Fruit fly (Drosophila melanogaster) whole organism, embryonic: ENCODE data around the gene brv3.

Experiments
- Atf6 ChIP-seq: fragments of 200-800 bp; sonication (Bioruptor generic); IDR thresholded peaks from 2 replicates; pipeline ENCODE4 v1.3.6; 2022; ENCODE audit warnings: missing biosample characterization, missing genetic modification characterization
- C15 ChIP-seq: fragments of 200-800 bp; sonication (Bioruptor generic); IDR thresholded peaks from 3 replicates; pipeline ENCODE4 v1.3.6; 2022; ENCODE audit warnings: missing biosample characterization, missing genetic modification characterization
- CG10209 ChIP-seq: fragments of 200-800 bp; sonication (Bioruptor generic); optimal IDR thresholded peaks from 3 replicates; lab custom pipeline; 2017; ENCODE audit warnings: missing biosample characterization, mild to moderate bottlenecking, missing genetic modification characterization, missing genetic modification reagents
- CG10321 ChIP-seq: fragments of 200-800 bp; sonication (Bioruptor generic); IDR thresholded peaks from 2 replicates; pipeline ENCODE4 v1.3.6; 2022; ENCODE audit warnings: missing biosample characterization, missing genetic modification characterization
- CG12236 ChIP-seq: fragments of 200-800 bp; sonication (Bioruptor generic); optimal IDR thresholded peaks from 2 replicates; lab custom pipeline; 2016; ENCODE audit warnings: missing biosample characterization, missing genetic modification characterization
- CG13424 ChIP-seq: fragments of 200-800 bp; sonication (Bioruptor generic); optimal IDR thresholded peaks from 2 replicates; lab custom pipeline; 2019; ENCODE audit warnings: missing biosample characterization, mild to moderate bottlenecking, missing genetic modification characterization, moderate library complexity
- CG17385 ChIP-seq: fragments of 200-800 bp; sonication (Bioruptor generic); optimal IDR thresholded peaks from 3 replicates; lab custom pipeline; 2018; ENCODE audit warnings: missing biosample characterization, mild to moderate bottlenecking, missing genetic modification characterization
- CG18011 ChIP-seq: fragments of 200-800 bp; sonication (Bioruptor generic); optimal IDR thresholded peaks from 2 replicates; lab custom pipeline; 2017; ENCODE audit warnings: missing biosample characterization, missing genetic modification characterization, mild to moderate bottlenecking, moderate library complexity, missing genotype
- CG2199 ChIP-seq: fragments of 200-800 bp; sonication (Bioruptor generic); IDR thresholded peaks from 3 replicates; pipeline ENCODE4 v1.3.6; 2022; ENCODE audit warnings: missing biosample characterization, missing genetic modification characterization
- CG2875 ChIP-seq: fragments of 200-800 bp; sonication (Bioruptor generic); optimal IDR thresholded peaks from 2 replicates; lab custom pipeline; 2017; ENCODE audit warnings: missing biosample characterization, mild to moderate bottlenecking, missing genetic modification characterization, missing genetic modification reagents
- CG3065 ChIP-seq: fragments of 200-800 bp; sonication (Bioruptor generic); optimal IDR thresholded peaks from 2 replicates; lab custom pipeline; 2016; ENCODE audit warnings: missing biosample characterization, missing genetic modification characterization
- CG31388 ChIP-seq: fragments of 200-800 bp; sonication (Bioruptor generic); optimal IDR thresholded peaks from 2 replicates; lab custom pipeline; 2016; ENCODE audit warnings: missing biosample characterization, missing genetic modification characterization
- CG4617 ChIP-seq: fragments of 200-800 bp; sonication (Bioruptor generic); optimal IDR thresholded peaks from 3 replicates; lab custom pipeline; 2016; ENCODE audit warnings: missing biosample characterization, missing genetic modification characterization, borderline replicate concordance
- CG4820 ChIP-seq: fragments of 200-800 bp; sonication (Bioruptor generic); optimal IDR thresholded peaks from 3 replicates; lab custom pipeline; 2016; ENCODE audit warnings: missing biosample characterization, missing genetic modification characterization
- CG4854 ChIP-seq: fragments of 200-800 bp; sonication (Bioruptor generic); optimal IDR thresholded peaks from 2 replicates; lab custom pipeline; 2016; ENCODE audit warnings: missing biosample characterization, missing genetic modification characterization, inconsistent platforms
- CG5953 ChIP-seq: fragments of 200-800 bp; sonication (Bioruptor generic); IDR thresholded peaks from 2 replicates; pipeline ENCODE4 v1.3.6; 2022; ENCODE audit warnings: missing biosample characterization, missing genetic modification characterization
- CG7745 ChIP-seq: fragments of 200-800 bp; sonication (Bioruptor generic); optimal IDR thresholded peaks from 2 replicates; lab custom pipeline; 2018; ENCODE audit warnings: missing biosample characterization, mild to moderate bottlenecking, missing genetic modification characterization, moderate library complexity
- CG7928 ChIP-seq: fragments of 200-800 bp; sonication (Bioruptor generic); optimal IDR thresholded peaks from 2 replicates; lab custom pipeline; 2017; ENCODE audit warnings: missing biosample characterization, mild to moderate bottlenecking, missing genetic modification characterization
- CG9727 ChIP-seq: fragments of 200-800 bp; sonication (Bioruptor generic); optimal IDR thresholded peaks from 3 replicates; lab custom pipeline; 2017; ENCODE audit warnings: missing biosample characterization, mild to moderate bottlenecking, missing genetic modification characterization
- Deaf1 ChIP-seq: fragments of 200-800 bp; optimal IDR thresholded peaks from 3 replicates; lab custom pipeline; 2019; ENCODE audit warnings: missing biosample characterization, mild to moderate bottlenecking, missing genetic modification characterization, moderate library complexity
- Dek ChIP-seq: fragments of 200-800 bp; sonication (Bioruptor generic); optimal IDR thresholded peaks from 3 replicates; lab custom pipeline; 2019; ENCODE audit warnings: missing biosample characterization, mild to moderate bottlenecking, missing genetic modification characterization, moderate library complexity
- Doc3 ChIP-seq: fragments of 200-800 bp; sonication (Bioruptor generic); IDR thresholded peaks from 3 replicates; pipeline ENCODE4 v1.3.6; 2022; ENCODE audit warnings: missing biosample characterization, missing genetic modification characterization; ENCODE audit not compliant: partially characterized antibody
- Eip74EF ChIP-seq, 2 experiments: fragments of 200-800 bp in 1 of 2; fragments of >200 bp in 1 of 2; sonication (Bioruptor generic) in 1 of 2; optimal IDR thresholded peaks; 2 replicates each; lab custom pipeline; 2017 to 2019; ENCODE audit warnings: missing biosample characterization in 2 of 2, missing genetic modification characterization in 2 of 2, mild to moderate bottlenecking in 1 of 2, moderate library complexity in 1 of 2
- Elba2 ChIP-seq: fragments of 200-800 bp; sonication (Bioruptor generic); optimal IDR thresholded peaks from 3 replicates; lab custom pipeline; 2016; ENCODE audit warnings: missing biosample characterization, missing genetic modification characterization
- Ets65A ChIP-seq: fragments of 200-800 bp; sonication (Bioruptor generic); peaks from one replicate; lab custom pipeline; 2016; ENCODE audit warnings: missing biosample characterization, missing genetic modification characterization
- Fer3 ChIP-seq: fragments of 200-800 bp; sonication (Bioruptor generic); optimal IDR thresholded peaks from 2 replicates; lab custom pipeline; 2018; ENCODE audit warnings: missing biosample characterization, mild to moderate bottlenecking, missing genetic modification characterization, moderate library complexity
- HmgZ ChIP-seq: fragments of 200-800 bp; sonication (Bioruptor generic); optimal IDR thresholded peaks from 2 replicates; lab custom pipeline; 2018; ENCODE audit warnings: missing biosample characterization, mild to moderate bottlenecking, missing genetic modification characterization
- Hmr ChIP-seq: fragments of 200-800 bp; sonication (Bioruptor generic); optimal IDR thresholded peaks from 3 replicates; lab custom pipeline; 2017; ENCODE audit warnings: mild to moderate bottlenecking, missing biosample characterization, missing genetic modification reagents, missing genetic modification characterization
- Hr78 ChIP-seq, 2 experiments: fragments of 200-800 bp in 1 of 2; fragments of >200 bp in 1 of 2; sonication (Bioruptor generic) in 1 of 2; optimal IDR thresholded peaks; 2 replicates each; lab custom pipeline; 2017 to 2019; ENCODE audit warnings: missing biosample characterization in 2 of 2, missing genetic modification characterization in 2 of 2, mild to moderate bottlenecking in 1 of 2, moderate library complexity in 1 of 2
- MBD-R2 ChIP-seq: fragments of 200-800 bp; sonication (Bioruptor generic); IDR thresholded peaks from 2 replicates; pipeline ENCODE4 v1.3.6; 2022; ENCODE audit warnings: missing biosample characterization, missing genetic modification characterization
- Max ChIP-seq: fragments of 200-800 bp; sonication (Bioruptor generic); optimal IDR thresholded peaks from 2 replicates; lab custom pipeline; 2016; ENCODE audit warnings: missing biosample characterization, mild to moderate bottlenecking, missing genetic modification characterization
- Med ChIP-seq: fragments of 200-800 bp; sonication (Bioruptor generic); peaks from one replicate; lab custom pipeline; 2016; ENCODE audit warnings: missing biosample characterization, missing genetic modification characterization, mild to moderate bottlenecking, inconsistent platforms, moderate library complexity
- Rfx ChIP-seq: fragments of 200-800 bp; sonication (Bioruptor generic); IDR thresholded peaks from 2 replicates; pipeline ENCODE4 v1.3.6; 2022; ENCODE audit warnings: missing biosample characterization, missing genetic modification characterization
- Sox100B ChIP-seq: fragments of 200-800 bp; sonication (Bioruptor generic); optimal IDR thresholded peaks from 3 replicates; lab custom pipeline; 2018; ENCODE audit warnings: missing biosample characterization, mild to moderate bottlenecking, missing genetic modification characterization
- Sry-δ ChIP-seq: fragments of 200-800 bp; sonication (Bioruptor generic); optimal IDR thresholded peaks from 2 replicates; lab custom pipeline; 2016; ENCODE audit warnings: missing biosample characterization, missing genetic modification characterization
- Taf1 ChIP-seq: fragments of 200-800 bp; sonication (Bioruptor generic); IDR thresholded peaks from 2 replicates; pipeline ENCODE4 v1.3.6; 2022; ENCODE audit warnings: missing biosample characterization, missing genetic modification characterization
- crp ChIP-seq, 2 experiments: fragments of 200-800 bp; sonication (Bioruptor generic); optimal IDR thresholded peaks; 2 replicates in 1 of 2; 3 replicates in 1 of 2; lab custom pipeline; 2017; ENCODE audit warnings: missing biosample characterization in 2 of 2, missing genetic modification characterization in 2 of 2, mild to moderate bottlenecking in 1 of 2, moderate library complexity in 1 of 2
- danr ChIP-seq: fragments of 200-800 bp; sonication (Bioruptor generic); IDR thresholded peaks from 2 replicates; pipeline ENCODE4 v1.3.6; 2022; ENCODE audit warnings: missing biosample characterization, missing genetic modification characterization
- dati ChIP-seq: fragments of 200-800 bp; sonication (Bioruptor generic); IDR thresholded peaks from 2 replicates; pipeline ENCODE4 v1.3.6; 2022; ENCODE audit warnings: missing biosample characterization, missing genetic modification characterization
- dpn ChIP-seq, 2 experiments: fragments of 200-800 bp; sonication (Bioruptor generic); optimal IDR thresholded peaks; 3 replicates each; lab custom pipeline; 2016; ENCODE audit warnings: missing biosample characterization in 2 of 2, missing genetic modification characterization in 2 of 2
- ems ChIP-seq: fragments of 200-800 bp; sonication (Bioruptor generic); optimal IDR thresholded peaks from 3 replicates; lab custom pipeline; 2016; ENCODE audit warnings: missing biosample characterization, missing genetic modification characterization
- gem ChIP-seq: fragments of 200-800 bp; sonication (Bioruptor generic); optimal IDR thresholded peaks from 2 replicates; lab custom pipeline; 2019; ENCODE audit warnings: missing biosample characterization, mild to moderate bottlenecking, missing genetic modification characterization, moderate library complexity
- hth ChIP-seq: fragments of >200 bp; optimal IDR thresholded peaks from 2 replicates; lab custom pipeline; 2017; ENCODE audit warnings: inconsistent platforms
- lbe ChIP-seq: fragments of 200-800 bp; sonication (Bioruptor generic); optimal IDR thresholded peaks from 2 replicates; lab custom pipeline; 2016; ENCODE audit warnings: missing biosample characterization, mild to moderate bottlenecking, missing genetic modification characterization
- maf-S ChIP-seq: fragments of 200-800 bp; sonication (Bioruptor generic); optimal IDR thresholded peaks from 2 replicates; lab custom pipeline; 2016; ENCODE audit warnings: missing biosample characterization, missing genetic modification characterization
- sim ChIP-seq: fragments of 200-800 bp; sonication (Bioruptor generic); IDR thresholded peaks from 2 replicates; pipeline ENCODE4 v1.3.6; 2022; ENCODE audit warnings: missing biosample characterization, missing genetic modification characterization
- sima ChIP-seq: fragments of 200-800 bp; sonication (Bioruptor generic); optimal IDR thresholded peaks from 2 replicates; lab custom pipeline; 2016; ENCODE audit warnings: missing biosample characterization, missing genetic modification characterization
- slp2 ChIP-seq: fragments of 200-800 bp; sonication (Bioruptor generic); optimal IDR thresholded peaks from 2 replicates; lab custom pipeline; 2016; ENCODE audit warnings: missing biosample characterization, missing genetic modification characterization
- tll ChIP-seq, 2 experiments: fragments of 200-800 bp in 1 of 2; fragments of >200 bp in 1 of 2; sonication (Bioruptor generic) in 1 of 2; optimal IDR thresholded peaks; 2 replicates each; lab custom pipeline; 2017 to 2019; ENCODE audit warnings: missing biosample characterization in 2 of 2, missing genetic modification characterization in 2 of 2, mild to moderate bottlenecking in 1 of 2, moderate library complexity in 1 of 2
- unpg ChIP-seq: fragments of 200-800 bp; sonication (Bioruptor generic); optimal IDR thresholded peaks from 3 replicates; lab custom pipeline; 2018; ENCODE audit warnings: missing biosample characterization, mild to moderate bottlenecking, missing genetic modification characterization, moderate library complexity

The brv3 gene

DNA sequence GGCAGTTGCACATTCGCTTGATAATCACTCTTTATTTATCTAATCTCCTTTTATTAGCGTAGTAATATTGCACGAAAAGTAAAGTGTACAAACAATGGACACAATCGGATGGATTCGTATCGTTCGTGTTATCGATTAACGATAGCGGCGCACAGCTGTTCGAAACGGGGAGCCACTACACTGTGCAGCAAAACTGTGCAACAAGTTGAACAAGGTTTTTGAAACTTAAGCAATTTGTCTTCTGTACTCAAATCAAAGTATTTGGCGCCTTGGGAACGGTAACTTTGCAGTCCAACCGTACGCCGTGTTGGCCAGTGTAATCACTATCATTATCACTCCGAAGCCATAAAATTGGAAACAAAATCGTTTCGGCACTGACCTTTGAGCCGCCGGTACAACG, 4.7 kb downstream of the brv3 start, which contains the start of the genes Tsp3A and Seipin (continued):
- TF ChIP-seq Atf6 (GFP tag; lab: Robert Waterston, UW) (peak; percentile 89), Deaf1 (tag; lab: Kevin White, UChicago) (peak; percentile 70), CG4820 (GFP tag; lab: Kevin White, UChicago) (peak; percentile 73), ems (GFP tag; lab: Kevin White, UChicago) (peak; percentile 76), Hmr (GFP tag; lab: Kevin White, UChicago) (peak; percentile 91), dati (GFP tag; lab: Robert Waterston, UW) (peak; percentile 79), HmgZ (tag; lab: Kevin White, UChicago) (peak; percentile 88), Eip74EF (GFP tag; optimal IDR thresholded peaks at IDR 0.05; lab: Kevin White, UChicago) (peak in 1 of 2 experiments; percentile 70), CG4854 (GFP tag; lab: Kevin White, UChicago) (peak; percentile 73), Hr78 (GFP tag; optimal IDR thresholded peaks at IDR 0.05; lab: Kevin White, UChicago) (peak in 1 of 2 experiments; percentile 71), MBD-R2 (GFP tag; lab: Robert Waterston, UW) (peak; percentile 94), CG10321 (GFP tag; lab: Robert Waterston, UW) (peak; percentile 62; the same call in 1 of the 2 replicates), CG2199 (0 out of 3 replicates have a peak, but pooled peaks have one; percentile 52), CG7745 (tag; lab: Kevin White, UChicago) (no peak), tll (GFP tag; optimal IDR thresholded peaks at IDR 0.05; lab: Kevin White, UChicago) (no peak), Rfx (peak; percentile 96), CG31388 (GFP tag; lab: Kevin White, UChicago) (peak; percentile 31), unpg (GFP tag; lab: Kevin White, UChicago) (peak; percentile 88), Taf1 (GFP tag; lab: Robert Waterston, UW) (peak; percentile 83), CG13424 (peak; percentile 81), Ets65A (GFP tag; lab: Kevin White, UChicago) (peak; percentile 89), sima (no peak), Dek (peak; percentile 88), sim (GFP tag; lab: Robert Waterston, UW) (peak; percentile 47; the same call in 1 of the 2 replicates), danr (peak; percentile 61), CG5953 (GFP tag; lab: Robert Waterston, UW) (peak; percentile 74), maf-S (GFP tag; lab: Kevin White, UChicago) (peak; percentile 69), CG10209 (peak; percentile 80), CG4617 (GFP tag; lab: Kevin White, UChicago) (peak; percentile 73), gem (no peak), Elba2 (GFP tag; lab: Kevin White, UChicago) (no peak), CG7928 (GFP tag; lab: Kevin White, UChicago) (peak; percentile 55), CG12236 (GFP tag; lab: Kevin White, UChicago) (peak; percentile 12), Max (GFP tag; lab: Kevin White, UChicago) (peak; percentile 68), hth (lab: Kevin White, UChicago) (no peak), CG18011 (GFP tag; lab: Kevin White, UChicago) (peak; percentile 67), C15 (GFP tag; lab: Robert Waterston, UW) (peak; percentile 62; the same call in 1 of the 3 replicates), lbe (no peak), Doc3 (peak; percentile 60), slp2 (peak; percentile 75), CG3065 (GFP tag; lab: Kevin White, UChicago) (no peak), Med (GFP tag; lab: Kevin White, UChicago) (peak; percentile 99), CG9727 (peak; percentile 80), CG2875 (GFP tag; lab: Kevin White, UChicago) (peak; percentile 37), Sox100B (GFP tag; lab: Kevin White, UChicago) (no peak), crp (GFP tag; optimal IDR thresholded peaks at IDR 0.05; lab: Kevin White, UChicago) (peak; percentile 38 to 87), Sry-δ (GFP tag; lab: Kevin White, UChicago) (peak; percentile 59), dpn (GFP tag; optimal IDR thresholded peaks at IDR 0.05; lab: Kevin White, UChicago) (peak; percentile 75 to 89), Fer3 (tag; lab: Kevin White, UChicago) (peak; percentile 90), CG17385 (GFP tag; lab: Kevin White, UChicago) (no peak)
